Worm (Caenorhabditis elegans) whole organism, mixed stage, embryonic: ENCODE measurements around the gene imp-2.

ENCODE experiments used
- M03D4.4 ChIP-seq: sonication (generic microtip); optimal IDR thresholded peaks from 2 replicates; lab custom pipeline; 2017; ENCODE audit warnings: mild to moderate bottlenecking, missing genetic modification characterization, missing compliant biosample characterization
- bed-3 ChIP-seq: fragments of 200-800 bp; sonication (Bioruptor generic); optimal IDR thresholded peaks from 3 replicates; lab custom pipeline; 2018; ENCODE audit warnings: mild to moderate bottlenecking, missing genetic modification characterization, moderate library complexity, missing compliant biosample characterization
- ceh-39 ChIP-seq: fragments of 150-350 bp; optimal IDR thresholded peaks from 2 replicates; lab custom pipeline; 2014; ENCODE audit warnings: missing biosample characterization, missing genetic modification characterization
- ceh-43 ChIP-seq: fragments of 200-800 bp; sonication (Bioruptor generic); optimal IDR thresholded peaks from 2 replicates; lab custom pipeline; 2018; ENCODE audit warnings: mild to moderate bottlenecking, missing genetic modification characterization, moderate library complexity, missing compliant biosample characterization
- ceh-83 ChIP-seq: fragments of 200-800 bp; sonication (Bioruptor generic); optimal IDR thresholded peaks from 2 replicates; lab custom pipeline; 2018; ENCODE audit warnings: mild to moderate bottlenecking, missing genetic modification characterization, missing compliant biosample characterization
- ces-1 ChIP-seq: fragments of 150-350 bp; optimal IDR thresholded peaks from 2 replicates; lab custom pipeline; 2014; ENCODE audit warnings: missing biosample characterization, missing genetic modification reagents, missing genetic modification characterization
- cnd-1 ChIP-seq: fragments of 200-800 bp; sonication (Bioruptor generic); optimal IDR thresholded peaks from 2 replicates; lab custom pipeline; 2018; ENCODE audit warnings: mild to moderate bottlenecking, missing genetic modification characterization, missing compliant biosample characterization
- drap-1 ChIP-seq: fragments of 200-800 bp; sonication (Bioruptor generic); optimal IDR thresholded peaks from 3 replicates; lab custom pipeline; 2018; ENCODE audit warnings: mild to moderate bottlenecking, missing genetic modification characterization, missing compliant biosample characterization
- elt-1 ChIP-seq: sonication (generic microtip); optimal IDR thresholded peaks from 2 replicates; lab custom pipeline; 2017; ENCODE audit warnings: missing genetic modification characterization, mild to moderate bottlenecking, missing compliant biosample characterization, antibody characterized with exemption, moderate library complexity, borderline replicate concordance; ENCODE audit not compliant: insufficient read depth
- elt-3 ChIP-seq: fragments of 150-350 bp; optimal IDR thresholded peaks from 2 replicates; lab custom pipeline; 2014; ENCODE audit warnings: missing biosample characterization, missing genetic modification characterization
- flh-1 ChIP-seq: fragments of 200-800 bp; sonication (Bioruptor generic); optimal IDR thresholded peaks from 2 replicates; lab custom pipeline; 2018; ENCODE audit warnings: mild to moderate bottlenecking, missing genetic modification characterization, moderate library complexity, missing compliant biosample characterization
- ham-2 ChIP-seq: fragments of 200-800 bp; sonication (Bioruptor generic); optimal IDR thresholded peaks from 2 replicates; lab custom pipeline; 2018; ENCODE audit warnings: mild to moderate bottlenecking, missing genetic modification characterization, missing compliant biosample characterization
- hlh-1 ChIP-seq: fragments of 150-350 bp; optimal IDR thresholded peaks from 2 replicates; lab custom pipeline; 2014; ENCODE audit warnings: missing biosample characterization, missing genetic modification reagents, missing genetic modification characterization
- lin-13 ChIP-seq: fragments of 150-350 bp; optimal IDR thresholded peaks from 2 replicates; lab custom pipeline; 2014; ENCODE audit warnings: missing biosample characterization, missing genetic modification characterization
- lin-32 ChIP-seq: fragments of 200-800 bp; sonication (Bioruptor generic); optimal IDR thresholded peaks from 2 replicates; lab custom pipeline; 2018; ENCODE audit warnings: mild to moderate bottlenecking, missing genetic modification characterization, missing compliant biosample characterization
- lsy-2 ChIP-seq: fragments of 150-350 bp; optimal IDR thresholded peaks from 2 replicates; lab custom pipeline; 2014; ENCODE audit warnings: missing biosample characterization, missing genetic modification characterization
- mab-5 ChIP-seq: fragments of 150-350 bp; optimal IDR thresholded peaks from 2 replicates; lab custom pipeline; 2014; ENCODE audit warnings: missing biosample characterization, missing genetic modification characterization
- mep-1 ChIP-seq: fragments of 150-350 bp; optimal IDR thresholded peaks from 2 replicates; lab custom pipeline; 2017; ENCODE audit warnings: missing biosample characterization, missing genetic modification reagents, missing genetic modification characterization, inconsistent platforms
- mls-2 ChIP-seq: sonication (generic microtip); optimal IDR thresholded peaks from 2 replicates; lab custom pipeline; 2016; ENCODE audit warnings: mild to moderate bottlenecking, missing genetic modification characterization, moderate library complexity, missing compliant biosample characterization
- nhr-2 ChIP-seq: fragments of 150-350 bp; optimal IDR thresholded peaks from 2 replicates; lab custom pipeline; 2014; ENCODE audit warnings: missing biosample characterization, missing genetic modification characterization
- nhr-237 ChIP-seq: fragments of 150-350 bp; optimal IDR thresholded peaks from 2 replicates; lab custom pipeline; 2014; ENCODE audit warnings: missing biosample characterization, missing genetic modification characterization
- nhr-28 ChIP-seq: fragments of 150-350 bp; optimal IDR thresholded peaks from 2 replicates; lab custom pipeline; 2014; ENCODE audit warnings: missing biosample characterization, missing genetic modification characterization
- nhr-76 ChIP-seq: sonication (generic microtip); optimal IDR thresholded peaks from 2 replicates; lab custom pipeline; 2017; ENCODE audit warnings: missing biosample characterization, missing genetic modification characterization
- pha-4 ChIP-seq: fragments of 150-350 bp; optimal IDR thresholded peaks from 2 replicates; lab custom pipeline; 2018; ENCODE audit warnings: missing biosample characterization, missing genetic modification reagents, missing genetic modification characterization
- sem-2 ChIP-seq: fragments of 200-800 bp; sonication (Bioruptor generic); optimal IDR thresholded peaks from 2 replicates; lab custom pipeline; 2018; ENCODE audit warnings: mild to moderate bottlenecking, missing genetic modification characterization, missing compliant biosample characterization
- snpc-4 ChIP-seq: fragments of 150-350 bp; optimal IDR thresholded peaks from 2 replicates; lab custom pipeline; 2014; ENCODE audit warnings: missing biosample characterization, missing genetic modification characterization
- sptf-1 ChIP-seq: sonication (generic microtip); optimal IDR thresholded peaks from 2 replicates; lab custom pipeline; 2017; ENCODE audit warnings: mild to moderate bottlenecking, missing genetic modification characterization, moderate library complexity, missing compliant biosample characterization
- tbx-8 ChIP-seq: fragments of 200-800 bp; sonication (Bioruptor generic); optimal IDR thresholded peaks from 2 replicates; lab custom pipeline; 2018; ENCODE audit warnings: mild to moderate bottlenecking, missing genetic modification characterization, moderate library complexity, missing compliant biosample characterization
- unc-120 ChIP-seq: sonication (generic microtip); optimal IDR thresholded peaks from 2 replicates; lab custom pipeline; 2017; ENCODE audit warnings: missing genetic modification characterization, missing compliant biosample characterization; ENCODE audit not compliant: poor library complexity, severe bottlenecking
- unc-39 ChIP-seq: fragments of 150-350 bp; optimal IDR thresholded peaks from 2 replicates; lab custom pipeline; 2014; ENCODE audit warnings: missing biosample characterization, missing genetic modification characterization
- unc-62 ChIP-seq: fragments of 150-350 bp; optimal IDR thresholded peaks from 2 replicates; lab custom pipeline; 2014; ENCODE audit warnings: missing biosample characterization, missing genetic modification reagents, missing genetic modification characterization
- zip-8 ChIP-seq: fragments of 150-350 bp; optimal IDR thresholded peaks from 2 replicates; lab custom pipeline; 2014; ENCODE audit warnings: missing biosample characterization, missing genetic modification characterization
- ztf-11 ChIP-seq: fragments of 150-350 bp; optimal IDR thresholded peaks from 2 replicates; lab custom pipeline; 2014; ENCODE audit warnings: missing biosample characterization, missing genetic modification characterization

Gene imp-2

ce11 chrIV:11118837-11119491 is at the start of gene imp-2, which contains the start of gene enpl-1:
TSS of gene imp-2 (minus strand) at chrIV:11118887.
TSS of gene enpl-1 (plus strand) at chrIV:11119298.
- TF ChIP-seq sem-2 (GFP tag; lab: Kevin White, UChicago) (no peak), zip-8 (tag; lab: Kevin White, UChicago) (no peak), unc-62 (peak; percentile 31), nhr-2 (tag; lab: Kevin White, UChicago) (peak; percentile 57), lin-13 (tag; lab: Kevin White, UChicago) (peak; percentile 88), mls-2 (tag; lab: Kevin White, UChicago) (peak; percentile 74), nhr-76 (tag; lab: Kevin White, UChicago) (no peak), M03D4.4 (peak; percentile 62), flh-1 (GFP tag; lab: Kevin White, UChicago) (no peak), mep-1 (peak; percentile 93), lsy-2 (tag; lab: Kevin White, UChicago) (peak; percentile 87), ceh-39 (tag; lab: Kevin White, UChicago) (peak; percentile 85), nhr-237 (tag; lab: Kevin White, UChicago) (peak; percentile 50), sptf-1 (tag; lab: Kevin White, UChicago) (peak; percentile 79), drap-1 (GFP tag; lab: Kevin White, UChicago) (peak; percentile 60), pha-4 (tag; lab: Kevin White, UChicago) (peak; percentile 73), unc-120 (tag; lab: Kevin White, UChicago) (peak; percentile 98), nhr-28 (no peak), ham-2 (peak; percentile 79), bed-3 (GFP tag; lab: Kevin White, UChicago) (no peak), unc-39 (tag; lab: Kevin White, UChicago) (no peak), hlh-1 (tag; lab: Kevin White, UChicago) (peak; percentile 60), cnd-1 (tag; lab: Kevin White, UChicago) (peak; percentile 58), ceh-43 (GFP tag; lab: Kevin White, UChicago) (peak; percentile 38), ces-1 (peak; percentile 88), ztf-11 (peak; percentile 18)

DNA sequence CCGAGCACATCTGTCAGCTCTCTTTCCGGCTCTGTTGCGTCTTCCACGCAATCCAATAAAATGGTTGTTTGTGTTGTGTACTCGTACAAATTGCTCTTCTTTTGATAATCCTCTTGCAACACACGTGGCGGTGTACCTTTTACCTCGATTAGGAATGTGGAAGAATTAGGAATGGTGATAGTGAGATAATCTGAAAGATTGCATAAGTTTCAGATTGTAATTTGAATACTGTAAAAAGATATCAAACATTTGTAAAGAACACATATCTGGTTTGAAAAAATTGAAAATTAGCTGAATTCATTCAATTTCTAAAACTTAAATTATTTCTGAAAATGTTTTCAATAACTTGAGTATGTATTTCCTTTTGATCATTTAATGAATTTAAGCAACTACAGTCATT is 46.1 kb upstream of the imp-2 start, which contains the start of gene C08F8.6:
Gene C08F8.6, minus strand, starts transcription at position 101 of the 400 bp plus-strand sequence.
- TF ChIP-seq nhr-2 (tag; lab: Kevin White, UChicago) = peak; percentile 34
- TF ChIP-seq ham-2 = no peak
- TF ChIP-seq elt-1 (tag; lab: Kevin White, UChicago) = no peak

DNA sequence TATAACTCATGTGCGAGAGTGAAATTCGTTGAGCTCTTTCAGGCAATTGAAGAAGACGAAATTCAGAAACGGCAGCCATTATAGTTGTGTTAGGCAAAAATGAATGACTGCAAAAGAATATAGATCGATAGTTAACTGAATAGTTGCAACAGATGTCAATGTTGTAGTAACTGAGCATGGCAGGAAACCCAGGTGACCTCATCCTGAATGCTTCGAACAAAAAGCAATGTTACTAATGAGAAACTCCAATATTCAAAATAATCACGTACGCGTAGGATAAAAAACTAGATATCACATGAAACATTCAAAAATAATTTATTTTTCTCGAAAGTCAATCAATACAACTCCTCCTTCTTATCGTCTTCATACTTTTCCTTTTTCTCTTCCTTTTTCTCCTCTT is 43.8 kb upstream of the imp-2 start, which contains the start of gene fbxb-9:
Gene fbxb-9, minus strand, starts transcription at position 101 of the 400 bp plus-strand sequence.
- TF ChIP-seq hlh-1 (tag; lab: Kevin White, UChicago) = no peak
- no peak for TF ChIP-seq flh-1 (GFP tag; lab: Kevin White, UChicago)
- no peak for TF ChIP-seq bed-3 (GFP tag; lab: Kevin White, UChicago)
- no peak for TF ChIP-seq M03D4.4
- TF ChIP-seq snpc-4 = no peak
- TF ChIP-seq nhr-237 (tag; lab: Kevin White, UChicago) = no peak
- TF ChIP-seq elt-3 (tag; lab: Kevin White, UChicago) = no peak
- no peak for TF ChIP-seq unc-120 (tag; lab: Kevin White, UChicago)
- TF ChIP-seq nhr-28 = no peak
- TF ChIP-seq unc-39 (tag; lab: Kevin White, UChicago) = no peak
- no peak for TF ChIP-seq zip-8 (tag; lab: Kevin White, UChicago)
- no peak for TF ChIP-seq ceh-43 (GFP tag; lab: Kevin White, UChicago)
- no peak for TF ChIP-seq mab-5 (tag; lab: Kevin White, UChicago)
- no peak for TF ChIP-seq ceh-39 (tag; lab: Kevin White, UChicago)
- TF ChIP-seq ceh-83 (GFP tag; lab: Kevin White, UChicago) = no peak
- no peak for TF ChIP-seq pha-4 (tag; lab: Kevin White, UChicago)
- no peak for TF ChIP-seq drap-1 (GFP tag; lab: Kevin White, UChicago)

ce11 chrIV:11160707-11161106 is 42.0 kb upstream of the imp-2 start, which contains the start of gene C08F8.15:
TSS of gene C08F8.15 (minus strand) at chrIV:11160807.
- TF ChIP-seq ham-2 (no peak), flh-1 (GFP tag; lab: Kevin White, UChicago) (no peak), ceh-39 (tag; lab: Kevin White, UChicago) (no peak), ces-1 (no peak), lin-32 (no peak), bed-3 (GFP tag; lab: Kevin White, UChicago) (no peak), lin-13 (tag; lab: Kevin White, UChicago) (no peak), ztf-11 (no peak), pha-4 (tag; lab: Kevin White, UChicago) (no peak), tbx-8 (no peak), sptf-1 (tag; lab: Kevin White, UChicago) (no peak), mep-1 (no peak), snpc-4 (no peak), mab-5 (tag; lab: Kevin White, UChicago) (no peak), drap-1 (GFP tag; lab: Kevin White, UChicago) (no peak)
